Worm (Caenorhabditis elegans): Measurements from ENCODE around the gene com-1.

Gene com-1

ce11 chrIII:10906325-10906724, 10.2 kb downstream of the com-1 start:
- TF ChIP-seq lin-15B (tag; optimal IDR thresholded peaks at IDR 0.05) = no peak
- TF ChIP-seq fkh-8 (tag; optimal IDR thresholded peaks at IDR 0.05) = peak; percentile 73
- peak in 2 of 3 experiments; percentile 22 to 48 for TF ChIP-seq dpl-1 (GFP tag; optimal IDR thresholded peaks at IDR 0.05)
- TF ChIP-seq dsc-1 (tag; optimal IDR thresholded peaks at IDR 0.05) = peak; percentile 9
- TF ChIP-seq ceh-82 (tag; optimal IDR thresholded peaks at IDR 0.05) = peak in 1 of 3 experiments; percentile 17
- no peak for TF ChIP-seq lir-3 (tag; optimal IDR thresholded peaks at IDR 0.05; ENCODE audit: poor library complexity)
- peak; percentile 8 for TF ChIP-seq nhr-47 (tag; optimal IDR thresholded peaks at IDR 0.05)
- peak in 1 of 2 experiments; percentile 26 for TF ChIP-seq lsy-2 (tag; optimal IDR thresholded peaks at IDR 0.05)
- peak in 1 of 2 experiments; percentile 9 for TF ChIP-seq efl-1 (optimal IDR thresholded peaks at IDR 0.05)
- peak; percentile 27 to 96 for TF ChIP-seq efl-1 (GFP tag; optimal IDR thresholded peaks at IDR 0.05 in 1 of 2)

DNA sequence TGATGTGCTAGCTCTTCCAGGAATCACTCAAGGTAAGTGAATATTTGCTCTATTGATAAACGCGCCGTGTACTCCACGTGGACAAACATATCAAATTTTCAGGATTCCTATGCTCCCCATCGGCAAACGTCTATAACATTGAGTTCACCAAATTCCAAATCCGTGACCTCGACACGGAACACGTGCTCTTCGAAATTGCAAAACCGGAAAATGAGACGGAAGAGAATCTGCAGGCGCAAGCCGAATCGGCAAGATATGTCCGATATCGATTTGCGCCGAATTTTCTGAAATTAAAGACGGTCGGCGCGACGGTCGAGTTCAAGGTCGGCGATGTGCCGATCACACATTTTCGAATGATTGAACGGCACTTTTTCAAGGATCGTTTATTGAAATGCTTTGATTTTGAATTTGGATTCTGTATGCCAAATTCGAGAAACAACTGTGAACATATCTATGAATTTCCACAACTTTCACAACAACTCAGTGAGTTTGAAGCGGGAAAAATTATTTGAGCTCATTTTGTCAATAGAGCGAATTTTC, 11.6 kb downstream of the com-1 start:
- TF ChIP-seq swsn-7 (tag; optimal IDR thresholded peaks at IDR 0.05) (no peak), lin-35 (GFP tag; optimal IDR thresholded peaks at IDR 0.05) (peak in 1 of 2 experiments; percentile 27), blmp-1 (tag; optimal IDR thresholded peaks at IDR 0.05) (no peak), nhr-76 (tag; optimal IDR thresholded peaks at IDR 0.05) (no peak), fkh-10 (GFP tag; optimal IDR thresholded peaks at IDR 0.05) (no peak), lin-14 (GFP tag; optimal IDR thresholded peaks at IDR 0.05) (no peak), dpl-1 (GFP tag; optimal IDR thresholded peaks at IDR 0.05) (peak in 2 of 3 experiments; percentile 27 to 62), lin-15B (tag; optimal IDR thresholded peaks at IDR 0.05) (no peak), nhr-28 (tag; optimal IDR thresholded peaks at IDR 0.05) (no peak), nhr-71 (tag; optimal IDR thresholded peaks at IDR 0.05) (no peak), C16A3.4 (tag; optimal IDR thresholded peaks at IDR 0.05) (no peak), efl-3 (GFP tag; optimal IDR thresholded peaks at IDR 0.05) (no peak), nhr-11 (tag; optimal IDR thresholded peaks at IDR 0.05) (no peak), pax-3 (tag; optimal IDR thresholded peaks at IDR 0.05) (no peak), grh-1 (GFP tag; IDR thresholded peaks at IDR 0.05) (no peak), sup-37 (GFP tag; optimal IDR thresholded peaks at IDR 0.05) (no peak), ztf-4 (tag; optimal IDR thresholded peaks at IDR 0.05) (no peak), xbp-1 (tag; optimal IDR thresholded peaks at IDR 0.05) (no peak), efl-1 (optimal IDR thresholded peaks at IDR 0.05) (no peak), efl-1 (GFP tag; optimal IDR thresholded peaks at IDR 0.05 in 1 of 2) (peak; percentile 40 to 97), mep-1 (tag; optimal IDR thresholded peaks at IDR 0.05) (no peak), ama-1 (optimal IDR thresholded peaks at IDR 0.05) (no peak), C34B4.2 (tag; optimal IDR thresholded peaks at IDR 0.05) (no peak), elt-3 (tag; optimal IDR thresholded peaks at IDR 0.05) (no peak), aly-2 (tag; optimal IDR thresholded peaks at IDR 0.05) (no peak), nhr-20 (tag; optimal IDR thresholded peaks at IDR 0.05) (no peak), aha-1 (tag; optimal IDR thresholded peaks at IDR 0.05) (no peak)

DNA sequence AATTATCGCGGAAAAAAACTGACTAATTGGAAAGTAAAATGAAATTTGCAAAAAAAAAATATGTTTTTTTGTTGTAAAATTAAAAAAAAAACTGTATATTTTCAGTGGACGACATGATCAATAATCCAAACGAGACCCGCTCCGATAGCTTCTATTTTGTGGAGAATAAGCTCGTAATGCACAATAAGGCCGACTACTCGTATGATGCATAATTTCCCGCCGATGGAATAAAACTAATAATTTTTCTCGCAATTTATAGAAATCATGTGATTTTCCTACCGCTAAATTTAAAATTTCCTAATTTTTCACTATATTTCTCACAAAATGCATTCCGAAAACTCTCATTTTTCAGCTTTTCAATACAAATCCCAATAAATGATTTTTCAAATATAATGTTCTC, 12.4 kb downstream of the com-1 start:
- TF ChIP-seq dpl-1 (GFP tag; optimal IDR thresholded peaks at IDR 0.05) (peak in 1 of 3 experiments; percentile 39), nhr-12 (tag; optimal IDR thresholded peaks at IDR 0.05) (no peak), efl-1 (optimal IDR thresholded peaks at IDR 0.05) (no peak), efl-1 (GFP tag; optimal IDR thresholded peaks at IDR 0.05 in 1 of 2) (peak in 1 of 2 experiments; percentile 68)

ce11 chrIII:10909166-10909565, 13.0 kb downstream of the com-1 start:
- no peak for TF ChIP-seq F16B12.6 (tag; optimal IDR thresholded peaks at IDR 0.05)
- no peak for TF ChIP-seq efl-1 (optimal IDR thresholded peaks at IDR 0.05)
- TF ChIP-seq efl-1 (GFP tag; optimal IDR thresholded peaks at IDR 0.05 in 1 of 2) = peak in 1 of 2 experiments; percentile 94

- TF ChIP-seq sox-4 (tag; optimal IDR thresholded peaks at IDR 0.05) = no peak
- TF ChIP-seq blmp-1 (tag; optimal IDR thresholded peaks at IDR 0.05) = peak; percentile 57
These were observed 15.0 kb downstream of the com-1 start, which contains the start of gene cut-6 for ce11 chrIII:10911160-10911559. Gene cut-6, plus strand, starts transcription at chrIII:10911460.
